Worm (Caenorhabditis elegans) whole organism, L4/young adult: ENCODE results near the gene H04M03.11.

Source experiments
- W03F9.2 ChIP-seq: fragments of 150-350 bp; optimal IDR thresholded peaks from 2 replicates; lab custom pipeline; 2014; ENCODE audit warnings: missing biosample characterization, missing genetic modification characterization
- dao-5 ChIP-seq: sonication (generic microtip); optimal IDR thresholded peaks from 2 replicates; lab custom pipeline; 2016; ENCODE audit warnings: missing genotype, missing genetic modification characterization, moderate library complexity, missing compliant biosample characterization
- him-1 ChIP-seq: sonication (generic microtip); optimal IDR thresholded peaks from 2 replicates; lab custom pipeline; 2016; ENCODE audit warnings: missing genotype, missing genetic modification reagents, missing genetic modification characterization, missing compliant biosample characterization

H04M03.11 gene

DNA sequence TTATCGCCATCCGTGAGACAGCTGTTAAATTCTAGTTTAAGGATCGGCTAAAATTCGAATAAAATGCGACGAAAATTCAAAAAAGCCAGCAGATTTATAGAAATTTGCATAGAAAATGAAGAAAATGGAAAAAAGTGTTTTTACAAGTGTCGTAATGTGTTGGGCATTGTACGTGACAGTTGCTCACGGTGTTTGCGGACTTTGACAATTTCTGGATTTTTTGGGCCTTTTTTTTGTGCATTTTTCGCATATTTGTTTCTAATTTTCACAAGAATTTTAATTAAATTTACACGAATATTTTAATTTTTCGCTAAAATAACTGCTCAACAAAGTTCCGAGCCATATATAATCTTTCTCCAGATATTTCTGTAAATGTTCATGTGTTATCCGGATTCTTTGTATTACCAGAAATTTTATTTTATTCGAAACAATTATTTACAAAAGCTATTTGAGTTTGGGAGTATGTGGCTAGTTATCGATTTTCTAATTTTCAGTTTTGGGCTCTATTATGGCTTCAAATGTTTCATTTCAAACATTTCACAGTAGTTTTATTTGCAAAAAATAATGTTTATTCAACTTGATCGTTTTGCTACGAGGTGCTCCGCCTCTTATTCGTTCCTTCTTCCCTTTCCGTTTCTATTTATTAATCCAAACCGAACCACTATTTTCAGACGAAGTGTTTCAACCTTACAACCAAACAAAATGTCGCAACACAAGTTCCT, 36.3 kb downstream of the H04M03.11 start, which contains the start of gene sams-3:
Gene sams-3, plus strand, starts transcription at position 672 of the 722 bp plus-strand sequence.
- TF ChIP-seq W03F9.2 (peak; percentile 7), dao-5 (no peak), him-1 (tag; lab: Kevin White, UChicago) (no peak)

DNA sequence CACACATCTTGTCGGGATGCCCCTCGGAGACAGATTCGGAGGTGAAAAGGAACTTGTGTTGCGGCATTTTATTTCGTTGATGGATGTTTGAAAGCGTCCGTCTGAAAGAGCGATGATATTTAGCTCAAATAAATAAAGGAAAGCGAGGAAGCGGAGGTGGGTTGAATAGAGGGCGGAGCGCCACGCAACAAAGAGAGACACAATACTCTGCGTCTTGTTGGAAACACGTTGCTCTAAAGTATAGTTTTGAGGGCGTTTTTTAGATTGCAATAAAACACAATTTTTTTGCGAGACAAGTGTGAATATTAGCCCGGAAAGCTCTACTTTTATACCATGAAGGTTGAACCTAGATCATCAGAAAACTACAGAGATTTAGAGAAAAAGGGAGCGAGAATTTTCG, 38.1 kb downstream of the H04M03.11 start, which contains the start of gene sams-4:
Gene sams-4, minus strand, starts transcription at position 101 of the 400 bp plus-strand sequence.
- TF ChIP-seq him-1 (tag; lab: Kevin White, UChicago): no peak

DNA sequence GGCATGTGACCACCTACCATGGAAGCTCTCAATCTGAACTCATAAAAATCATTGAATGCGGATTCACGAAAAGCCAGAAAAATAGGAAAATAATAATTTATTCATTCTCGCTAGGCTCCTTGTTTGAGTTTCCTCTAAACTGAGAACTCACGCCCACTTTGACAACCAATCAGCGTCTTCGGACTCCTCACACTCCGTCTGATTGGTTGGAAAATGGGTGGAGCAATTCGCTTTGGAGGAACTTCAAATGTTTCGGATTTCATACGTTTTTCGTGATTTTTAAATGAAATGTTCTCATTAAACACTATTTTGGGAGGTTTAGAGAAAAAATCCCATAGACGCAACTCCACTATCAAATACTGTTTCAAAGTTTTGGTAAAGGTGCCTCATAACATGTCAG, 41.5 kb downstream of the H04M03.11 start:
- TF ChIP-seq dao-5 (no peak), him-1 (tag; lab: Kevin White, UChicago) (no peak), W03F9.2 (no peak)

DNA sequence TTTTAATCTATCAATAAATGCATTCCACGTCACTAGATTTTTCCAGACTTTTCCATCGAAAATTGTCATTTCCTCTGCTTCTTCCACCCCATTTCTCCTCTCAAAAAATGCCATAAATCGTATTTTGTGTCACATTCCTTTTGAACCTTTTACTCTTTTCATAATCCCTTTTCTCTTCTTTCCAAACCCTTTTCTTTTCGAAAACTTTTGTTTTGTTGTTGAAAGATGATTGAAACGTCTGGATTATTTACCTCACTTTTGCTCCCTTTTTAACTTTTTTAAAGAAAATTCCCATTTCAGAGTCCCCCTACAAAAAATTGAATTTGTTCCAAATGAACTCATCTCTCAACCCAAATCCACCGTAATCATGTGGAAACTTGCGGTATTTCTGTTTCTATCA, 45.2 kb downstream of the H04M03.11 start, which contains the start of gene C06E7.2:
Gene C06E7.2, plus strand, starts transcription at position 301 of the 400 bp plus-strand sequence.
- TF ChIP-seq him-1 (tag; lab: Kevin White, UChicago) (no peak), dao-5 (no peak), W03F9.2 (no peak)

DNA sequence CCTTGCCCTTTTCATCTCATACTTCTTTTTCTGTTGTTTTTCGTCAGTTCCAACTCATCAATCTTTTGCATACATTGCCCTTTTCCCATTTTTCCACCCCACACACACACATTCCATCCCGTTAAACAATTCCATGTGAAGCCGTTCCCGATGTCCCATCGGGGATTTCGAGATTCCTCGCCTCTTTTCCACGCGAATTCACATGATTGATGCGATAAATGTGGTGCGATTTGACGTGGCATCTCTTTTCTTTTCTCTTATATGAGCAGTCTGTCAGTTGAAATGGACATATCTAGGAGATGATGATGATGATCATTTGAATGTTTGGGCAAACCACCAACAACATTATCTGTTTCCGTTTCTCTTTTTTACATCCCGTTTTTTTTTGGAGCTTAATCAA, 50.2 kb downstream of the H04M03.11 start:
- TF ChIP-seq dao-5 (no peak), him-1 (tag; lab: Kevin White, UChicago) (no peak), W03F9.2 (no peak)

DNA sequence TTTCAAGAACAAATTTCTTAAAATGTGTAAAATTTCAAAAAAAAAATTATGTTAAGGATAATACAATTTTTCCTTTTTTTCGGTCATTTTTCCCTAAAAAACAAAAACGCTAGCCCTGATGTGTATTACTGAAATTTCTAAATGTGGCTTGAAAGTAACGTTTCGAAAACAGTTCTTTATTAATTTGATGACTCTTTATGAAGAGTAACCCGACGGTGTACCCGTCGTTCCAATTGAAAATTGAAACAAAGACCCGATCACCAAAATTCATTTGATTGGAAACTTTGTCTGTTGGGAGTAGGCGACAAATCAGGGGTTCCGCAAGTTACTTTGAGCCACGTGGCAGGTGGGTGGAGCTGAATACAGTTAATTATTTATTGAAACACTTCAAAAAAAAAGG, 51.6 kb downstream of the H04M03.11 start:
- no peak for TF ChIP-seq dao-5
- no peak for TF ChIP-seq him-1 (tag; lab: Kevin White, UChicago)
- TF ChIP-seq W03F9.2: no peak
